Fruit fly (Drosophila melanogaster): ENCODE data around the gene CG10413.

- TF ChIP-seq toe (GFP tag; optimal IDR thresholded peaks at IDR 0.05) (no peak), CG7045 (GFP tag; optimal IDR thresholded peaks at IDR 0.05) (no peak), kay (GFP tag; ENCODE audit: borderline replicate concordance) (peak; percentile 22), CG1620 (GFP tag; optimal IDR thresholded peaks at IDR 0.05) (no peak), CG11617 (GFP tag; optimal IDR thresholded peaks at IDR 0.05) (no peak)
Measured at dm6 chr2L:18630611-18631221, 25.7 kb upstream of the CG10413 start.

All from whole organism, adult.